Worm (Caenorhabditis elegans) whole organism, mixed stage, embryonic: Measurements from ENCODE around the gene zmp-3.

Experiments
- M03D4.4 ChIP-seq: sonication (generic microtip); optimal IDR thresholded peaks from 2 replicates; lab custom pipeline; 2017; ENCODE audit warnings: mild to moderate bottlenecking, missing genetic modification characterization, missing compliant biosample characterization
- blmp-1 ChIP-seq: fragments of 150-350 bp; optimal IDR thresholded peaks from 2 replicates; lab custom pipeline; 2014; ENCODE audit warnings: missing biosample characterization, missing genetic modification characterization
- ceh-39 ChIP-seq: fragments of 150-350 bp; optimal IDR thresholded peaks from 2 replicates; lab custom pipeline; 2014; ENCODE audit warnings: missing biosample characterization, missing genetic modification characterization
- ceh-43 ChIP-seq: fragments of 200-800 bp; sonication (Bioruptor generic); optimal IDR thresholded peaks from 2 replicates; lab custom pipeline; 2018; ENCODE audit warnings: mild to moderate bottlenecking, missing genetic modification characterization, moderate library complexity, missing compliant biosample characterization
- ceh-83 ChIP-seq: fragments of 200-800 bp; sonication (Bioruptor generic); optimal IDR thresholded peaks from 2 replicates; lab custom pipeline; 2018; ENCODE audit warnings: mild to moderate bottlenecking, missing genetic modification characterization, missing compliant biosample characterization
- ces-1 ChIP-seq: fragments of 150-350 bp; optimal IDR thresholded peaks from 2 replicates; lab custom pipeline; 2014; ENCODE audit warnings: missing biosample characterization, missing genetic modification reagents, missing genetic modification characterization
- cnd-1 ChIP-seq: fragments of 200-800 bp; sonication (Bioruptor generic); optimal IDR thresholded peaks from 2 replicates; lab custom pipeline; 2018; ENCODE audit warnings: mild to moderate bottlenecking, missing genetic modification characterization, missing compliant biosample characterization
- drap-1 ChIP-seq: fragments of 200-800 bp; sonication (Bioruptor generic); optimal IDR thresholded peaks from 3 replicates; lab custom pipeline; 2018; ENCODE audit warnings: mild to moderate bottlenecking, missing genetic modification characterization, missing compliant biosample characterization
- elt-1 ChIP-seq: sonication (generic microtip); optimal IDR thresholded peaks from 2 replicates; lab custom pipeline; 2017; ENCODE audit warnings: missing genetic modification characterization, mild to moderate bottlenecking, missing compliant biosample characterization, antibody characterized with exemption, moderate library complexity, borderline replicate concordance; ENCODE audit not compliant: insufficient read depth
- elt-3 ChIP-seq: fragments of 150-350 bp; optimal IDR thresholded peaks from 2 replicates; lab custom pipeline; 2014; ENCODE audit warnings: missing biosample characterization, missing genetic modification characterization
- flh-1 ChIP-seq: fragments of 200-800 bp; sonication (Bioruptor generic); optimal IDR thresholded peaks from 2 replicates; lab custom pipeline; 2018; ENCODE audit warnings: mild to moderate bottlenecking, missing genetic modification characterization, moderate library complexity, missing compliant biosample characterization
- hlh-1 ChIP-seq: fragments of 150-350 bp; optimal IDR thresholded peaks from 2 replicates; lab custom pipeline; 2014; ENCODE audit warnings: missing biosample characterization, missing genetic modification reagents, missing genetic modification characterization
- lin-13 ChIP-seq: fragments of 150-350 bp; optimal IDR thresholded peaks from 2 replicates; lab custom pipeline; 2014; ENCODE audit warnings: missing biosample characterization, missing genetic modification characterization
- lsy-2 ChIP-seq: fragments of 150-350 bp; optimal IDR thresholded peaks from 2 replicates; lab custom pipeline; 2014; ENCODE audit warnings: missing biosample characterization, missing genetic modification characterization
- mep-1 ChIP-seq: fragments of 150-350 bp; optimal IDR thresholded peaks from 2 replicates; lab custom pipeline; 2017; ENCODE audit warnings: missing biosample characterization, missing genetic modification reagents, missing genetic modification characterization, inconsistent platforms
- mls-2 ChIP-seq: sonication (generic microtip); optimal IDR thresholded peaks from 2 replicates; lab custom pipeline; 2016; ENCODE audit warnings: mild to moderate bottlenecking, missing genetic modification characterization, moderate library complexity, missing compliant biosample characterization
- nhr-12 ChIP-seq: fragments of 150-350 bp; optimal IDR thresholded peaks from 2 replicates; lab custom pipeline; 2014; ENCODE audit warnings: missing biosample characterization, missing genetic modification characterization
- nhr-2 ChIP-seq: fragments of 150-350 bp; optimal IDR thresholded peaks from 2 replicates; lab custom pipeline; 2014; ENCODE audit warnings: missing biosample characterization, missing genetic modification characterization
- nhr-237 ChIP-seq: fragments of 150-350 bp; optimal IDR thresholded peaks from 2 replicates; lab custom pipeline; 2014; ENCODE audit warnings: missing biosample characterization, missing genetic modification characterization
- nhr-28 ChIP-seq: fragments of 150-350 bp; optimal IDR thresholded peaks from 2 replicates; lab custom pipeline; 2014; ENCODE audit warnings: missing biosample characterization, missing genetic modification characterization
- nhr-76 ChIP-seq: sonication (generic microtip); optimal IDR thresholded peaks from 2 replicates; lab custom pipeline; 2017; ENCODE audit warnings: missing biosample characterization, missing genetic modification characterization
- pha-4 ChIP-seq: fragments of 150-350 bp; optimal IDR thresholded peaks from 2 replicates; lab custom pipeline; 2018; ENCODE audit warnings: missing biosample characterization, missing genetic modification reagents, missing genetic modification characterization
- sem-2 ChIP-seq: fragments of 200-800 bp; sonication (Bioruptor generic); optimal IDR thresholded peaks from 2 replicates; lab custom pipeline; 2018; ENCODE audit warnings: mild to moderate bottlenecking, missing genetic modification characterization, missing compliant biosample characterization
- snpc-4 ChIP-seq: fragments of 150-350 bp; optimal IDR thresholded peaks from 2 replicates; lab custom pipeline; 2014; ENCODE audit warnings: missing biosample characterization, missing genetic modification characterization
- sptf-1 ChIP-seq: sonication (generic microtip); optimal IDR thresholded peaks from 2 replicates; lab custom pipeline; 2017; ENCODE audit warnings: mild to moderate bottlenecking, missing genetic modification characterization, moderate library complexity, missing compliant biosample characterization
- tbx-8 ChIP-seq: fragments of 200-800 bp; sonication (Bioruptor generic); optimal IDR thresholded peaks from 2 replicates; lab custom pipeline; 2018; ENCODE audit warnings: mild to moderate bottlenecking, missing genetic modification characterization, moderate library complexity, missing compliant biosample characterization
- unc-120 ChIP-seq: sonication (generic microtip); optimal IDR thresholded peaks from 2 replicates; lab custom pipeline; 2017; ENCODE audit warnings: missing genetic modification characterization, missing compliant biosample characterization; ENCODE audit not compliant: poor library complexity, severe bottlenecking
- unc-39 ChIP-seq: fragments of 150-350 bp; optimal IDR thresholded peaks from 2 replicates; lab custom pipeline; 2014; ENCODE audit warnings: missing biosample characterization, missing genetic modification characterization
- unc-62 ChIP-seq: fragments of 150-350 bp; optimal IDR thresholded peaks from 2 replicates; lab custom pipeline; 2014; ENCODE audit warnings: missing biosample characterization, missing genetic modification reagents, missing genetic modification characterization
- zip-8 ChIP-seq: fragments of 150-350 bp; optimal IDR thresholded peaks from 2 replicates; lab custom pipeline; 2014; ENCODE audit warnings: missing biosample characterization, missing genetic modification characterization
- ztf-11 ChIP-seq: fragments of 150-350 bp; optimal IDR thresholded peaks from 2 replicates; lab custom pipeline; 2014; ENCODE audit warnings: missing biosample characterization, missing genetic modification characterization

The zmp-3 gene

DNA sequence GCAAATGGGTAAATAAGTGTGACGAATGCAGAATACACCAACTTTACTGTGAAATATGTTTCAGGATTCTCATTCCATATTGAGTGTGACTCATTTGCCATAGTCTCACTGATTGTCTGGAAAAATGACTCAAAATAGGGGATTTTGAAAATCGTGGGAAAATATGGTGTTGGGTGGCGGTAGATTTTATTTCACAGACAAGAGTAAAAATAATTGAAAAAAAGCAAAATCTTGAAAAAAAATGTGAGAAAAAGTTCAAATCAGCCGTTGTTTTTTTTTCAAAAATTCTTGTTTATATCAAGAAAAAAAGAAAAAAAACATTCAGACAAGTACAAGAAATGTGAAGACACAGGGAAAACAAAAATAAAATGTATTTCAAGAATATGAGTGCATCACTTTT is 13.2 kb upstream of the zmp-3 start, which contains the start of gene srh-38:
Gene srh-38 (minus strand): TSS at position 101 of the 400 bp plus-strand sequence.
- TF ChIP-seq pha-4 (tag; lab: Kevin White, UChicago) (no peak), lin-13 (no peak), elt-1 (no peak), flh-1 (GFP tag; lab: Kevin White, UChicago) (no peak)
- TF ChIP-seq, all 35 proteins: peak for 0

DNA sequence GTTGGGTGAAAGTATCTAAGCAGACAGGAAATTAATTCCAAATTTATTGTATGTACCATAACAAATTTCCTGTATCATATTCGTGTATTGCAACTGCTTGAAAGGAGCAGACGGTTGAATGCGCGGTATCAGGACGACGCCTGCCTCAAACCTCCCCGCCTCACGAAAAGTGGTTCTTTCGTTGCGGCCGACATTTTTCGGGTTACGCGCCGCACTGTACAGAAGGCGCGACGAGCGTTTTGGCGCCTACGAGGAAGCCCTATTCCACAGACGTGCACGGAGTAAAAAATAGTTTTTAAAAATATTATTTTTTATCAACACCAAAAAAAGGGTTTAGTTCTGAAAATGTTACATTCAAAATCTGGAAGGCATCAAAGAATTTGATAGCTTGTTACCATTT is 10.7 kb upstream of the zmp-3 start:
- TF ChIP-seq nhr-12 (tag; lab: Kevin White, UChicago) = no peak
- TF ChIP-seq ces-1 = no peak
- no peak for TF ChIP-seq elt-1
- no peak for TF ChIP-seq lin-13
- TF ChIP-seq hlh-1 (tag; lab: Kevin White, UChicago) = no peak
- no peak for TF ChIP-seq ceh-43 (GFP tag; lab: Kevin White, UChicago)
- TF ChIP-seq ceh-39 (tag; lab: Kevin White, UChicago) = no peak
- no peak for TF ChIP-seq mep-1 (tag; lab: Kevin White, UChicago)
- TF ChIP-seq, all 35 proteins: peak for 0

DNA sequence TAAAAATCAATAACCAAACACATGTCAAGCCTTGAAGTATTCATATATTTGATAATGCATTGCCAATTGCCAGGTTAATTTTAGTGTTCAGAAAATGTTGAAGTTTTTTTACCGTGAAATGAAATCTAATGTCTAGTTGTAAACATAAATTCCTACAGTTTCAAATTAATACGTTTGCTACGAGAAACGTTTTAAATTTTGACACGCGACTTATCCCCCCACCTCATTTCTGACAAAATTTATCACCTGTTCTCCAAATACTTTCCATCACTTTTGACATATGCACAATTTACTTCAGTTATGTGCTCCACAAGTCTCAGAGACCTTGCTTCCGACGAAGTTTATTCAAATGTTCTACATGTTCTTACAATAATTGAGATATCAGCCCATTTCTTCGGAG is 4.5 kb upstream of the zmp-3 start, which contains the start of gene srh-146:
Gene srh-146 (plus strand): TSS at position 301 of the 400 bp plus-strand sequence.
- TF ChIP-seq M03D4.4 (tag; lab: Kevin White, UChicago) (no peak), unc-39 (no peak), cnd-1 (tag; lab: Kevin White, UChicago) (no peak), ceh-39 (tag; lab: Kevin White, UChicago) (no peak), unc-120 (tag; lab: Kevin White, UChicago) (no peak), ces-1 (no peak), unc-62 (GFP tag; lab: Kevin White, UChicago) (no peak), mls-2 (tag; lab: Kevin White, UChicago) (no peak), nhr-28 (tag; lab: Kevin White, UChicago) (no peak)
- TF ChIP-seq, all 35 proteins: peak for 0

DNA sequence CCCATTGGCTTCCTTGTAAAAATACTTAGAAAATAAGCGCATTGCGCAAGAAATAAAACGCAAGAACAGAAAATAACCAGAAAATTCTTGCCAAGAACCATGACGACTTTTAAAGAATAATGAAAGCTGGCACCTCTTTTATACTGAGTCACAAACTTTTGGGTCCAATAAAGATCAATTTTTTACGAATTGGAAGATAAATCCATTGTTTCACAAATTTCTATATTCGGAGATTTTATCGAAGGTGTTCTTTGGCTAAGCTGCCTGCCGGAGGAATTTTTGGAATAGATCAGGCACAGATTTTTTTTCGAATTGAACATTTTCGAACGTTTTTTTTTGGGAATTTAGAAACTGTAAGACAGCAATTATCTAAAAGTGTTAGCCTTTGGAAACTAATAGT is 3.5 kb upstream of the zmp-3 start, which contains the start of gene C31B8.9:
Gene C31B8.9 (minus strand): TSS at position 101 of the 400 bp plus-strand sequence.
- TF ChIP-seq ceh-83 (GFP tag; lab: Kevin White, UChicago) = no peak
- TF ChIP-seq sem-2 (GFP tag; lab: Kevin White, UChicago) = no peak
- no peak for TF ChIP-seq unc-62 (GFP tag; lab: Kevin White, UChicago)
- TF ChIP-seq nhr-2 (tag; lab: Kevin White, UChicago) = no peak
- no peak for TF ChIP-seq ceh-39 (tag; lab: Kevin White, UChicago)
- TF ChIP-seq snpc-4 (tag; lab: Kevin White, UChicago) = no peak
- no peak for TF ChIP-seq tbx-8 (GFP tag; lab: Kevin White, UChicago)
- TF ChIP-seq blmp-1 (tag; lab: Kevin White, UChicago) = no peak
- no peak for TF ChIP-seq drap-1
- TF ChIP-seq mls-2 (tag; lab: Kevin White, UChicago) = no peak
- TF ChIP-seq ztf-11 (tag; lab: Kevin White, UChicago) = no peak
- no peak for TF ChIP-seq lsy-2 (tag; lab: Kevin White, UChicago)
- TF ChIP-seq M03D4.4 (tag; lab: Kevin White, UChicago) = no peak
- TF ChIP-seq unc-39 = no peak
- no peak for TF ChIP-seq elt-3 (tag; lab: Kevin White, UChicago)
- TF ChIP-seq nhr-237 (tag; lab: Kevin White, UChicago) = no peak
- TF ChIP-seq ces-1 = no peak
- TF ChIP-seq lin-13 = no peak
- TF ChIP-seq sptf-1 = no peak
- TF ChIP-seq, all 35 proteins: peak for 0

DNA sequence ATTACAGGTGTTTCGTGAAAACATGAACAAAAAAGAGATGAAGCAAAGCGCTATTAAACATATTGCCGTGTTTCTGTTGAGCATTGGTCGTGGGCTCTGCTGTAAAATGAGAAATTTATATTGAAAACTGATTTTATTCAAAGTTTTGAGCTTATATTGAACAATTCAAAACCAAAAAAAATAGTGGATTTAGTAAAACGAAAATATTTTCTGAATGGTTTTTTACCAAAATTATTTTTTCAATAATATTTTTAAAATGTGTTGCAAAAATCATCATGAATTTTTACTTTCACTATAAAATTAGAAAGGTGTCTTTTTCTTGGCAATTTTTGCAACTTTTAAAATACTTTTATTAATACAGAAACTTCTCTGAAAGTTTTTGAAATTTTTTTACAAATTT is 6.2 kb downstream of the zmp-3 start, which contains the start of gene C31B8.7:
Gene C31B8.7 (minus strand): TSS at position 101 of the 400 bp plus-strand sequence.
- no peak for TF ChIP-seq M03D4.4 (tag; lab: Kevin White, UChicago)
- no peak for TF ChIP-seq mep-1 (tag; lab: Kevin White, UChicago)
- TF ChIP-seq nhr-76 (tag; lab: Kevin White, UChicago) = no peak
- no peak for TF ChIP-seq unc-62 (GFP tag; lab: Kevin White, UChicago)
- TF ChIP-seq zip-8 (tag; lab: Kevin White, UChicago) = no peak
- TF ChIP-seq sem-2 (GFP tag; lab: Kevin White, UChicago) = no peak
- TF ChIP-seq pha-4 (tag; lab: Kevin White, UChicago) = no peak
